Worm (Caenorhabditis elegans) whole organism, midembryonic: Measurements from ENCODE around the gene Y32B12C.1.

Experiments
- T22C8.4 ChIP-seq: fragments of 200-800 bp; sonication (Bioruptor generic); IDR thresholded peaks from 2 replicates; pipeline ENCODE4 v1.3.6; 2022; ENCODE audit warnings: missing genetic modification characterization, missing compliant biosample characterization
- cog-1 ChIP-seq: sonication (generic microtip); optimal IDR thresholded peaks from 2 replicates; lab custom pipeline; 2016; ENCODE audit warnings: missing genetic modification characterization, missing compliant biosample characterization
- flt-1 ChIP-seq: fragments of 200-800 bp; sonication (Bioruptor generic); IDR thresholded peaks from 2 replicates; pipeline ENCODE4 v1.3.6; 2022; ENCODE audit warnings: missing genetic modification characterization, missing compliant biosample characterization
- klf-2 ChIP-seq: fragments of 200-800 bp; sonication (Bioruptor generic); conservative IDR thresholded peaks from 2 replicates; pipeline ENCODE4 v1.3.6; 2022; ENCODE audit warnings: missing genetic modification reagents, missing genetic modification characterization, missing compliant biosample characterization
- med-1 ChIP-seq: sonication (generic microtip); optimal IDR thresholded peaks from 2 replicates; lab custom pipeline; 2017; ENCODE audit warnings: missing genetic modification characterization, mild to moderate bottlenecking, missing compliant biosample characterization, antibody characterized with exemption, missing genetic modification reagents; ENCODE audit not compliant: insufficient read depth
- ref-1 ChIP-seq: fragments of 200-800 bp; sonication (Bioruptor generic); conservative IDR thresholded peaks from 2 replicates; pipeline ENCODE4 v1.3.6; 2022; ENCODE audit warnings: missing genetic modification reagents, missing genetic modification characterization, missing compliant biosample characterization
- tab-1 ChIP-seq: fragments of 200-800 bp; sonication (Bioruptor generic); IDR thresholded peaks from 2 replicates; pipeline ENCODE4 v1.3.6; 2022; ENCODE audit warnings: missing genetic modification characterization, missing compliant biosample characterization
- ztf-23 ChIP-seq: fragments of 200-800 bp; sonication (Bioruptor generic); IDR thresholded peaks from 2 replicates; pipeline ENCODE4 v1.3.6; 2022; ENCODE audit warnings: missing genetic modification reagents, missing genetic modification characterization, missing compliant biosample characterization
- ztf-29 ChIP-seq: fragments of 200-800 bp; sonication (Bioruptor generic); IDR thresholded peaks from 2 replicates; pipeline ENCODE4 v1.3.6; 2022; ENCODE audit warnings: missing genetic modification reagents, missing genetic modification characterization, missing compliant biosample characterization

- TF ChIP-seq T22C8.4 (GFP tag; lab: Robert Waterston, UW) = no peak
- no peak for TF ChIP-seq cog-1 (tag; lab: Kevin White, UChicago)
- no peak for TF ChIP-seq ref-1
- no peak for TF ChIP-seq klf-2 (GFP tag; lab: Robert Waterston, UW)
- no peak for TF ChIP-seq ztf-23 (GFP tag; lab: Robert Waterston, UW)
- no peak for TF ChIP-seq med-1 (GFP tag; lab: Kevin White, UChicago)
- TF ChIP-seq tab-1 (GFP tag; lab: Robert Waterston, UW) = no peak
- no peak for TF ChIP-seq ztf-29 (GFP tag; lab: Robert Waterston, UW)
- TF ChIP-seq flt-1 (GFP tag; lab: Robert Waterston, UW) = no peak
Observed at ce11 chrV:16628991-16629390, 22.6 kb downstream of the Y32B12C.1 start, which contains the start of gene W06G6.2.
